Fruit fly (Drosophila melanogaster) whole organism, adult: ENCODE data around the gene CG11370.

Experiments used
- CG11617 ChIP-seq: fragments of 200-800 bp; sonication (Bioruptor generic); optimal IDR thresholded peaks from 2 replicates; lab custom pipeline; 2017; ENCODE audit warnings: mild to moderate bottlenecking, missing biosample characterization, missing genetic modification reagents, missing genetic modification characterization
- CG12768 ChIP-seq: fragments of 200-800 bp; sonication (Bioruptor generic); optimal IDR thresholded peaks from 2 replicates; lab custom pipeline; 2017; ENCODE audit warnings: missing biosample characterization, missing genetic modification characterization, mild to moderate bottlenecking, moderate library complexity, missing genetic modification reagents
- CG14711 ChIP-seq: fragments of 200-800 bp; sonication (Bioruptor generic); optimal IDR thresholded peaks from 2 replicates; lab custom pipeline; 2018; ENCODE audit warnings: missing biosample characterization, mild to moderate bottlenecking, missing genetic modification characterization, moderate library complexity
- CG1620 ChIP-seq: fragments of 200-800 bp; sonication (Bioruptor generic); optimal IDR thresholded peaks from 2 replicates; lab custom pipeline; 2016; ENCODE audit warnings: missing biosample characterization, missing genetic modification characterization
- CG33017 ChIP-seq: fragments of 200-800 bp; sonication (Bioruptor generic); optimal IDR thresholded peaks from 2 replicates; lab custom pipeline; 2018; ENCODE audit warnings: missing biosample characterization, mild to moderate bottlenecking, missing genetic modification characterization, moderate library complexity
- CG5204 ChIP-seq: fragments of 200-800 bp; sonication (Bioruptor generic); optimal IDR thresholded peaks from 2 replicates; lab custom pipeline; 2016; ENCODE audit warnings: missing biosample characterization, missing genetic modification characterization
- CG7045 ChIP-seq: fragments of 200-800 bp; sonication (Bioruptor generic); optimal IDR thresholded peaks from 2 replicates; lab custom pipeline; 2017; ENCODE audit warnings: missing biosample characterization, mild to moderate bottlenecking, missing genetic modification characterization
- CG7101 ChIP-seq: fragments of 200-800 bp; sonication (Bioruptor generic); optimal IDR thresholded peaks from 2 replicates; lab custom pipeline; 2018; ENCODE audit warnings: missing biosample characterization, mild to moderate bottlenecking, missing genetic modification characterization, moderate library complexity
- Clk ChIP-seq: fragments of 200-800 bp; sonication (Bioruptor generic); optimal IDR thresholded peaks from 2 replicates; lab custom pipeline; 2017; ENCODE audit warnings: missing biosample characterization, missing genetic modification characterization
- Crg-1 ChIP-seq: fragments of 200-800 bp; sonication (Bioruptor generic); optimal IDR thresholded peaks from 2 replicates; lab custom pipeline; 2016; ENCODE audit warnings: missing biosample characterization, missing genetic modification characterization
- Hr96 ChIP-seq: fragments of 200-800 bp; sonication (Bioruptor generic); optimal IDR thresholded peaks from 2 replicates; lab custom pipeline; 2016; ENCODE audit warnings: missing biosample characterization, missing genetic modification characterization
- Mnt ChIP-seq: fragments of 200-800 bp; sonication (Bioruptor generic); optimal IDR thresholded peaks from 2 replicates; lab custom pipeline; 2016; ENCODE audit warnings: missing biosample characterization, mild to moderate bottlenecking, missing genetic modification characterization
- bab1 ChIP-seq: fragments of 200-800 bp; sonication (Bioruptor generic); optimal IDR thresholded peaks from 3 replicates; lab custom pipeline; 2019; ENCODE audit warnings: missing biosample characterization, mild to moderate bottlenecking, missing genetic modification characterization, moderate library complexity
- cic ChIP-seq: fragments of 200-800 bp; sonication (Bioruptor generic); optimal IDR thresholded peaks from 2 replicates; lab custom pipeline; 2017; ENCODE audit warnings: missing biosample characterization, mild to moderate bottlenecking, missing genetic modification characterization, moderate library complexity
- cnc ChIP-seq, 2 experiments: fragments of >200 bp; optimal IDR thresholded peaks; 2 replicates each; lab custom pipeline; 2017
- kay ChIP-seq: fragments of 200-800 bp; sonication (Bioruptor generic); peaks from one replicate; lab custom pipeline; 2016; ENCODE audit warnings: missing biosample characterization, missing genetic modification characterization, borderline replicate concordance
- ovo ChIP-seq: fragments of 200-800 bp; sonication (Bioruptor generic); optimal IDR thresholded peaks from 2 replicates; lab custom pipeline; 2016; ENCODE audit warnings: missing biosample characterization, missing genetic modification characterization
- pad ChIP-seq: fragments of 200-800 bp; sonication (Bioruptor generic); optimal IDR thresholded peaks from 3 replicates; lab custom pipeline; 2017; ENCODE audit warnings: missing biosample characterization, missing genetic modification characterization, mild to moderate bottlenecking, moderate library complexity, missing genetic modification reagents
- tj ChIP-seq: fragments of 200-800 bp; sonication (Bioruptor generic); optimal IDR thresholded peaks from 3 replicates; lab custom pipeline; 2017; ENCODE audit warnings: missing biosample characterization, mild to moderate bottlenecking, missing genetic modification characterization, moderate library complexity
- toe ChIP-seq: fragments of 200-800 bp; sonication (Bioruptor generic); optimal IDR thresholded peaks from 2 replicates; lab custom pipeline; 2016; ENCODE audit warnings: missing biosample characterization, missing genetic modification characterization

The CG11370 gene

dm6 chr3L:22742945-22743582 is 31.1 kb downstream of the CG11370 start:
- TF ChIP-seq CG33017 (tag; lab: Kevin White, UChicago) (no peak), tj (GFP tag; lab: Kevin White, UChicago) (peak; percentile 91)

- TF ChIP-seq kay (no peak), Mnt (GFP tag; lab: Kevin White, UChicago) (no peak), CG7101 (no peak), toe (no peak), CG1620 (GFP tag; lab: Kevin White, UChicago) (no peak), CG12768 (GFP tag; lab: Kevin White, UChicago) (no peak), pad (no peak), CG11617 (no peak), ovo (GFP tag; lab: Kevin White, UChicago) (no peak), Clk (no peak), CG5204 (GFP tag; lab: Kevin White, UChicago) (no peak), cic (no peak), tj (GFP tag; lab: Kevin White, UChicago) (no peak), bab1 (GFP tag; lab: Kevin White, UChicago) (no peak), cnc (optimal IDR thresholded peaks at IDR 0.05; lab: Kevin White, UChicago) (no peak), CG14711 (tag; lab: Kevin White, UChicago) (no peak), CG33017 (tag; lab: Kevin White, UChicago) (no peak), Crg-1 (GFP tag; lab: Kevin White, UChicago) (no peak)
Observed at dm6 chr3L:22749147-22749550, 37.2 kb downstream of the CG11370 start, which contains the start of gene SPoCk. Gene SPoCk (plus strand): TSS chr3L:22749444.

- no peak for TF ChIP-seq kay
- TF ChIP-seq bab1 (GFP tag; lab: Kevin White, UChicago) = no peak
- TF ChIP-seq pad = no peak
- TF ChIP-seq CG12768 (GFP tag; lab: Kevin White, UChicago) = no peak
- no peak for TF ChIP-seq CG5204 (GFP tag; lab: Kevin White, UChicago)
- TF ChIP-seq ovo (GFP tag; lab: Kevin White, UChicago) = no peak
- TF ChIP-seq tj (GFP tag; lab: Kevin White, UChicago) = no peak
- TF ChIP-seq toe = no peak
- no peak for TF ChIP-seq CG11617
- TF ChIP-seq Hr96 (GFP tag; lab: Kevin White, UChicago) = no peak
- TF ChIP-seq Mnt (GFP tag; lab: Kevin White, UChicago) = no peak
- no peak for TF ChIP-seq CG7101
- TF ChIP-seq CG7045 (GFP tag; lab: Kevin White, UChicago) = no peak
- TF ChIP-seq Crg-1 (GFP tag; lab: Kevin White, UChicago) = no peak
- TF ChIP-seq cic = no peak
- no peak for TF ChIP-seq CG14711 (tag; lab: Kevin White, UChicago)
- TF ChIP-seq cnc (optimal IDR thresholded peaks at IDR 0.05; lab: Kevin White, UChicago) = no peak
Observed at dm6 chr3L:22749987-22750386, 38.0 kb downstream of the CG11370 start.
